Worm (Caenorhabditis elegans) whole organism, L3 larva: ENCODE results near the gene nhr-128.

Experiments
- ZK546.5 ChIP-seq: sonication (generic microtip); optimal IDR thresholded peaks from 2 replicates; lab custom pipeline; 2017; ENCODE audit warnings: missing biosample characterization, missing genetic modification characterization
- aly-2 ChIP-seq: fragments of 150-350 bp; optimal IDR thresholded peaks from 2 replicates; lab custom pipeline; 2014; ENCODE audit warnings: missing biosample characterization, missing genetic modification characterization
- ceh-16 ChIP-seq: sonication (generic microtip); optimal IDR thresholded peaks from 2 replicates; lab custom pipeline; 2017; ENCODE audit warnings: missing biosample characterization, missing genetic modification characterization
- ceh-28 ChIP-seq: fragments of 150-350 bp; optimal IDR thresholded peaks from 2 replicates; lab custom pipeline; 2014; ENCODE audit warnings: missing biosample characterization, missing genetic modification reagents, missing genetic modification characterization
- ceh-82 ChIP-seq: fragments of 150-350 bp; optimal IDR thresholded peaks from 2 replicates; lab custom pipeline; 2014; ENCODE audit warnings: missing biosample characterization, missing genetic modification characterization
- daf-12 ChIP-seq: fragments of 150-350 bp; optimal IDR thresholded peaks from 2 replicates; lab custom pipeline; 2014; ENCODE audit warnings: missing biosample characterization, missing genetic modification reagents, missing genetic modification characterization
- elt-1 ChIP-seq: fragments of 150-350 bp; optimal IDR thresholded peaks from 2 replicates; lab custom pipeline; 2014; ENCODE audit warnings: missing biosample characterization, missing genetic modification characterization
- elt-2 ChIP-seq: sonication (generic microtip); optimal IDR thresholded peaks from 2 replicates; lab custom pipeline; 2016; ENCODE audit warnings: missing genetic modification reagents, mild to moderate bottlenecking, missing genetic modification characterization, missing compliant biosample characterization
- elt-3 ChIP-seq, 3 experiments: fragments of 150-350 bp in 1 of 3; sonication (generic microtip) in 2 of 3; optimal IDR thresholded peaks; 2 replicates in 2 of 3; 4 replicates in 1 of 3; lab custom pipeline; 2014 to 2017; ENCODE audit warnings: missing biosample characterization in 3 of 3, missing genetic modification characterization in 3 of 3
- eor-1 ChIP-seq, 2 experiments: fragments of 150-350 bp; optimal IDR thresholded peaks; 2 replicates each; lab custom pipeline; 2014 to 2018; ENCODE audit warnings: missing biosample characterization in 2 of 2, missing genetic modification characterization in 2 of 2
- fkh-10 ChIP-seq: sonication (generic microtip); optimal IDR thresholded peaks from 2 replicates; lab custom pipeline; 2017; ENCODE audit warnings: missing biosample characterization, missing genetic modification reagents, missing genetic modification characterization
- fkh-2 ChIP-seq: fragments of 150-350 bp; optimal IDR thresholded peaks from 2 replicates; lab custom pipeline; 2014; ENCODE audit warnings: missing biosample characterization, missing genetic modification reagents, missing genetic modification characterization
- fos-1 ChIP-seq: fragments of 150-350 bp; optimal IDR thresholded peaks from 2 replicates; lab custom pipeline; 2014; ENCODE audit warnings: missing biosample characterization, missing genetic modification characterization
- hmg-11 ChIP-seq: sonication (generic microtip); optimal IDR thresholded peaks from 2 replicates; lab custom pipeline; 2016; ENCODE audit warnings: missing genetic modification characterization, missing compliant biosample characterization
- jun-1 ChIP-seq: fragments of 150-350 bp; optimal IDR thresholded peaks from 2 replicates; lab custom pipeline; 2014; ENCODE audit warnings: missing biosample characterization, missing genetic modification reagents, missing genetic modification characterization
- lin-15B ChIP-seq: fragments of 150-350 bp; optimal IDR thresholded peaks from 2 replicates; lab custom pipeline; 2014; ENCODE audit warnings: missing biosample characterization, missing genetic modification characterization
- lsy-12 ChIP-seq: sonication (generic microtip); optimal IDR thresholded peaks from 2 replicates; lab custom pipeline; 2016; ENCODE audit warnings: mild to moderate bottlenecking, missing genetic modification characterization, missing compliant biosample characterization
- mdl-1 ChIP-seq: fragments of 150-350 bp; optimal IDR thresholded peaks from 2 replicates; lab custom pipeline; 2014; ENCODE audit warnings: missing biosample characterization, missing genetic modification characterization
- mml-1 ChIP-seq: fragments of 150-350 bp; sonication (generic microtip); optimal IDR thresholded peaks from 3 replicates; lab custom pipeline; 2014; ENCODE audit warnings: missing biosample characterization, missing genetic modification characterization
- nfya-1 ChIP-seq: sonication (generic microtip); optimal IDR thresholded peaks from 2 replicates; lab custom pipeline; 2017; ENCODE audit warnings: missing genetic modification characterization, mild to moderate bottlenecking, missing compliant biosample characterization, antibody characterized with exemption, moderate library complexity; ENCODE audit not compliant: insufficient read depth
- nhr-11 ChIP-seq: fragments of 150-350 bp; optimal IDR thresholded peaks from 2 replicates; lab custom pipeline; 2014; ENCODE audit warnings: missing biosample characterization, missing genetic modification characterization
- nhr-23 ChIP-seq: fragments of 150-350 bp; optimal IDR thresholded peaks from 2 replicates; lab custom pipeline; 2014; ENCODE audit warnings: missing biosample characterization, missing genetic modification reagents, missing genetic modification characterization
- nhr-237 ChIP-seq: fragments of 150-350 bp; optimal IDR thresholded peaks from 2 replicates; lab custom pipeline; 2014; ENCODE audit warnings: missing biosample characterization, missing genetic modification characterization
- nhr-25 ChIP-seq: sonication (generic microtip); optimal IDR thresholded peaks from 2 replicates; lab custom pipeline; 2017; ENCODE audit warnings: missing biosample characterization, missing genetic modification characterization
- nhr-28 ChIP-seq: fragments of 150-350 bp; optimal IDR thresholded peaks from 2 replicates; lab custom pipeline; 2014; ENCODE audit warnings: missing biosample characterization, missing genetic modification characterization
- nhr-43 ChIP-seq: sonication (generic microtip); optimal IDR thresholded peaks from 2 replicates; lab custom pipeline; 2016; ENCODE audit warnings: mild to moderate bottlenecking, missing genetic modification characterization, missing compliant biosample characterization; ENCODE audit not compliant: poor library complexity, severe bottlenecking
- nhr-67 ChIP-seq: fragments of 150-350 bp; optimal IDR thresholded peaks from 2 replicates; lab custom pipeline; 2014; ENCODE audit warnings: missing biosample characterization, missing genetic modification characterization
- nhr-77 ChIP-seq: fragments of 150-350 bp; optimal IDR thresholded peaks from 2 replicates; lab custom pipeline; 2014; ENCODE audit warnings: missing biosample characterization, missing genetic modification characterization
- pha-4 ChIP-seq: fragments of 150-350 bp; optimal IDR thresholded peaks from 2 replicates; lab custom pipeline; 2014; ENCODE audit warnings: missing biosample characterization, missing genetic modification reagents, missing genetic modification characterization
- pqm-1 ChIP-seq: fragments of 150-350 bp; optimal IDR thresholded peaks from 2 replicates; lab custom pipeline; 2017; ENCODE audit warnings: missing biosample characterization, missing genetic modification characterization, inconsistent platforms
- sea-2 ChIP-seq: fragments of 150-350 bp; sonication (generic microtip); optimal IDR thresholded peaks from 4 replicates; lab custom pipeline; 2014; ENCODE audit warnings: missing biosample characterization, missing genetic modification reagents, missing genetic modification characterization
- skn-1 ChIP-seq: fragments of 150-350 bp; optimal IDR thresholded peaks from 2 replicates; lab custom pipeline; 2014; ENCODE audit warnings: missing biosample characterization, missing genetic modification characterization
- snpc-4 ChIP-seq: fragments of 150-350 bp; optimal IDR thresholded peaks from 2 replicates; lab custom pipeline; 2014; ENCODE audit warnings: missing biosample characterization, missing genetic modification characterization
- tbx-2 ChIP-seq: sonication (generic microtip); optimal IDR thresholded peaks from 2 replicates; lab custom pipeline; 2016; ENCODE audit warnings: mild to moderate bottlenecking, missing genetic modification characterization, missing compliant biosample characterization
- unc-39 ChIP-seq: sonication (generic microtip); optimal IDR thresholded peaks from 4 replicates; lab custom pipeline; 2017; ENCODE audit warnings: missing biosample characterization, missing genetic modification characterization
- unc-62 ChIP-seq: fragments of 150-350 bp; sonication (generic microtip); optimal IDR thresholded peaks from 4 replicates; lab custom pipeline; 2014; ENCODE audit warnings: missing biosample characterization, missing genetic modification reagents, missing genetic modification characterization
- zag-1 ChIP-seq: fragments of 150-350 bp; optimal IDR thresholded peaks from 2 replicates; lab custom pipeline; 2014; ENCODE audit warnings: missing biosample characterization, missing genetic modification characterization
- ztf-4 ChIP-seq: fragments of 150-350 bp; optimal IDR thresholded peaks from 2 replicates; lab custom pipeline; 2014; ENCODE audit warnings: missing biosample characterization, missing genetic modification characterization

The nhr-128 gene

DNA sequence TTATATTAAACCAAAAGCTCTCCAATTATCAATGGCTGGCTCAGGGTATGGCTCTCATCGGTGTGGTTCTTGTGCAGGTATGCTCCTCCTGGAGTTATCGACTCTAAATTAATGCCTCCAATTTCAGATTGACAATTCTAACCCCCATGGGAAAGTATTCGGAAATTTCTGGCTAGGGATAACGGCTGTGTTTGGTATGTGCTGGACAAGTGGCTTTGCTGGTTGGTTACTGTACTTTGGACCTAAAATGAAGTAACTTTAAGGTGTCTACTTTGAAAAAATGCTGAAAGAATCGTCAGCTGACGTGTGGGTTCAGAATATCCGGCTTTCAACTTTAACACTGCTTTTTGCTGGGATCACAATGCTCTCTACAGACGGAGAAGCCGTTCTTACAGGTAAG, 4.9 kb upstream of the nhr-128 start:
- TF ChIP-seq elt-3 (tag; optimal IDR thresholded peaks at IDR 0.05; lab: Kevin White, UChicago): no peak
- TF ChIP-seq snpc-4: no peak
- no peak for TF ChIP-seq ceh-82 (tag; lab: Kevin White, UChicago)
- TF ChIP-seq pha-4 (tag; lab: Kevin White, UChicago): no peak
- TF ChIP-seq lsy-12 (tag; lab: Kevin White, UChicago): no peak
- TF ChIP-seq elt-2 (tag; lab: Kevin White, UChicago): no peak
- no peak for TF ChIP-seq nfya-1
- TF ChIP-seq eor-1 (tag; optimal IDR thresholded peaks at IDR 0.05; lab: Kevin White, UChicago): no peak
- no peak for TF ChIP-seq unc-62 (GFP tag; lab: Kevin White, UChicago)
- no peak for TF ChIP-seq lin-15B (tag; lab: Kevin White, UChicago)

DNA sequence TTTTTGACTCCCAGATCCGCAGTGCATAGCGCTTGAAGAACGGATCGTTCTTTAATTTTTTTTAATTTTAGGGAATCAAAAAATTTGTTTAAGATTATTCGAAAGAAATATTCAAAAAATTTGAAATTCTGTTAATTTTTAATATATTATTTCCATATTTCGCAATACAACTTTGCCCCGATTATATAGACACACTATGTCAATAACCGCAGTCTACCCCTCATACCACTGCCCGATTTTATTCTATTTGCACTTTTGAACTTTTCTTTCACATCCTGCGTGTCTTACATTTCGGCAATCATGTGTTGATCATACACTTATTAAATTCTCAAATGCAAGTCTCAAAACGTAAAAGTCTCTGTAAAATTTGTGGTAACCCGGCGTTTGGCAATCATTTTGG, 3.1 kb upstream of the nhr-128 start, which contains the start of gene nhr-56:
nhr-56 (plus strand) TSS at position 202 of the 400 bp plus-strand sequence.
- TF ChIP-seq lin-15B (tag; lab: Kevin White, UChicago) (no peak), sea-2 (GFP tag; lab: Kevin White, UChicago) (no peak), pha-4 (tag; lab: Kevin White, UChicago) (peak; percentile 98), ceh-82 (tag; lab: Kevin White, UChicago) (no peak), elt-2 (tag; lab: Kevin White, UChicago) (peak; percentile 64), jun-1 (peak; percentile 5), ztf-4 (tag; lab: Kevin White, UChicago) (no peak), nfya-1 (peak; percentile 16), nhr-23 (tag; lab: Kevin White, UChicago) (peak; percentile 69), pqm-1 (tag; lab: Kevin White, UChicago) (peak; percentile 56), nhr-43 (tag; lab: Kevin White, UChicago) (peak; percentile 14)

DNA sequence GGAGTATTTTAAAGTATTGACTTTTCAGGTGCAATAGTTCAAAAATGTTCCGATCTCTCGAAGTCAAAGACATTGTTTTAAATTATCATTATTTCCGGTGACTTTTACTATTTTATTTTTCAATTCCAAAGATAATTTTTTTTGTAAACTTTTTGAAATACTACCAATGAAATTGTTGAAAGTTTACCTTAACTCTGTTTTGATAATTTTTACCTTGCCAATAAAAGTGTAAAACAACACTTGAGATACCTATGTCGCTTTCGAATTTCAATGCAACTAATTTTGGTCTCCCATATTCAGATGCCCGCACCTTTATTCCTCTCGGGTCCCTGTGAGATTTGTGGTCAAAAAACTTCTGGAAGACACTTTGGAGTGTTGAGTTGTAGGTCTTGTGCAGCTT, 3.3 kb downstream of the nhr-128 start, which contains the start of gene nhr-103:
nhr-103 (plus strand) TSS at position 301 of the 400 bp plus-strand sequence.
- TF ChIP-seq nhr-11 (tag; lab: Kevin White, UChicago) (no peak), ceh-16 (tag; lab: Kevin White, UChicago) (no peak), nhr-67 (no peak), aly-2 (tag; lab: Kevin White, UChicago) (no peak), fos-1 (tag; lab: Kevin White, UChicago) (no peak), hmg-11 (tag; lab: Kevin White, UChicago) (no peak), fkh-2 (tag; lab: Kevin White, UChicago) (no peak), nhr-25 (tag; lab: Kevin White, UChicago) (no peak), nhr-77 (tag; lab: Kevin White, UChicago) (no peak), ceh-82 (tag; lab: Kevin White, UChicago) (no peak), unc-39 (no peak), eor-1 (tag; optimal IDR thresholded peaks at IDR 0.05; lab: Kevin White, UChicago) (no peak), zag-1 (tag; lab: Kevin White, UChicago) (no peak), fkh-10 (GFP tag; lab: Kevin White, UChicago) (no peak)

DNA sequence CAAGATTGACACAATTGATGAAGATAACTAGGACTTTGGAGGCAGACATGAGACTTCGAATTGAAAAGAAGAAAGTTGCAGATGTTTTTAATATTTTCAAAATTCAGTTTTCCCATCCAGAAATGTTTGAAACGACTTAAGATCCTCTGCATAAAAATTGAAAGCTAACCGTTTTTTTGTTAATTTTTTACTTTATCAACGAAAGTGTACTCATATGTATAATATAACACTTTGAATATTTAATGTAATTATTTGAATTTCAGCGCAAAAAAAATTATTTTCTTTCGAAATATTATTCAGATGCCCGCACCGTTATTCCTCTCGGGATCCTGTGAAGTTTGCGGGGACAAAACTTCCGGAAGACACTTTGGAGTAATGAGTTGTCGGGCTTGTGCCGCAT, 5.0 kb downstream of the nhr-128 start, which contains the start of gene nhr-18:
nhr-18 (plus strand) TSS at position 301 of the 400 bp plus-strand sequence.
- TF ChIP-seq mml-1 (tag; lab: Kevin White, UChicago) (no peak), nfya-1 (no peak), hmg-11 (tag; lab: Kevin White, UChicago) (no peak), nhr-28 (tag; lab: Kevin White, UChicago) (no peak), eor-1 (tag; optimal IDR thresholded peaks at IDR 0.05; lab: Kevin White, UChicago) (no peak), daf-12 (tag; lab: Kevin White, UChicago) (no peak), elt-3 (tag; optimal IDR thresholded peaks at IDR 0.05; lab: Kevin White, UChicago) (no peak), tbx-2 (tag; lab: Kevin White, UChicago) (no peak), aly-2 (tag; lab: Kevin White, UChicago) (no peak), nhr-67 (no peak), elt-1 (tag; lab: Kevin White, UChicago) (no peak), pqm-1 (tag; lab: Kevin White, UChicago) (no peak)

DNA sequence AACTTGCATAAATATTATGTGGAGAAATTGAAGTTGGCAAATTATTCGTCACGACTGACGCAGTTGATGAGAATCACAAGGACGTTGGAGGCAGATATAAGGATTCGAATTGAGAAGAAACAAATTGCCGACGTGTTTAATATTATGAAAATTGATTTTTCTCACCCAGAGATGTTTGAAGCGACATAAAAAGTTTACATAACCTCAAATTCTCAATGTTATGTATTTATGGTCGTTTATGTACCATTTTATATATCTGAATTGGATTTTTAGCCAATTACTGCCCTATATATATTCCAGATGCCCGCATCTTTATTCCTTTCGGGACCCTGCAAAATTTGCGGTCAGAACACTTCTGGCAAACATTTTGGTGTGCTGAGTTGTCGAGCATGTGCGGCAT, 6.9 kb downstream of the nhr-128 start, which contains the start of gene nhr-126:
nhr-126 (plus strand) TSS at position 301 of the 400 bp plus-strand sequence.
- no peak for TF ChIP-seq jun-1
- no peak for TF ChIP-seq daf-12 (tag; lab: Kevin White, UChicago)
- TF ChIP-seq nhr-23 (tag; lab: Kevin White, UChicago): no peak
- no peak for TF ChIP-seq unc-39
- no peak for TF ChIP-seq mdl-1
- no peak for TF ChIP-seq fkh-2 (tag; lab: Kevin White, UChicago)
- no peak for TF ChIP-seq nhr-77 (tag; lab: Kevin White, UChicago)
- TF ChIP-seq mml-1 (tag; lab: Kevin White, UChicago): no peak
- TF ChIP-seq nhr-237: no peak
- no peak for TF ChIP-seq ZK546.5 (tag; lab: Kevin White, UChicago)
- no peak for TF ChIP-seq ceh-28 (tag; lab: Kevin White, UChicago)
- no peak for TF ChIP-seq skn-1
- TF ChIP-seq lin-15B (tag; lab: Kevin White, UChicago): no peak
- no peak for TF ChIP-seq elt-3 (tag; optimal IDR thresholded peaks at IDR 0.05; lab: Kevin White, UChicago)
- TF ChIP-seq unc-62 (GFP tag; lab: Kevin White, UChicago): no peak
- TF ChIP-seq, all 47 proteins: peak for 0
